Worm (Caenorhabditis elegans) whole organism, mixed stage, embryonic: ENCODE data around the gene csn-3.

Experiments used
- bed-3 ChIP-seq: fragments of 200-800 bp; sonication (Bioruptor generic); optimal IDR thresholded peaks from 3 replicates; lab custom pipeline; 2018; ENCODE audit warnings: mild to moderate bottlenecking, missing genetic modification characterization, moderate library complexity, missing compliant biosample characterization
- ceh-39 ChIP-seq: fragments of 150-350 bp; optimal IDR thresholded peaks from 2 replicates; lab custom pipeline; 2014; ENCODE audit warnings: missing biosample characterization, missing genetic modification characterization
- ceh-43 ChIP-seq: fragments of 200-800 bp; sonication (Bioruptor generic); optimal IDR thresholded peaks from 2 replicates; lab custom pipeline; 2018; ENCODE audit warnings: mild to moderate bottlenecking, missing genetic modification characterization, moderate library complexity, missing compliant biosample characterization
- ceh-83 ChIP-seq: fragments of 200-800 bp; sonication (Bioruptor generic); optimal IDR thresholded peaks from 2 replicates; lab custom pipeline; 2018; ENCODE audit warnings: mild to moderate bottlenecking, missing genetic modification characterization, missing compliant biosample characterization
- ces-1 ChIP-seq: fragments of 150-350 bp; optimal IDR thresholded peaks from 2 replicates; lab custom pipeline; 2014; ENCODE audit warnings: missing biosample characterization, missing genetic modification reagents, missing genetic modification characterization
- drap-1 ChIP-seq: fragments of 200-800 bp; sonication (Bioruptor generic); optimal IDR thresholded peaks from 3 replicates; lab custom pipeline; 2018; ENCODE audit warnings: mild to moderate bottlenecking, missing genetic modification characterization, missing compliant biosample characterization
- elt-1 ChIP-seq: sonication (generic microtip); optimal IDR thresholded peaks from 2 replicates; lab custom pipeline; 2017; ENCODE audit warnings: missing genetic modification characterization, mild to moderate bottlenecking, missing compliant biosample characterization, antibody characterized with exemption, moderate library complexity, borderline replicate concordance; ENCODE audit not compliant: insufficient read depth
- elt-3 ChIP-seq: fragments of 150-350 bp; optimal IDR thresholded peaks from 2 replicates; lab custom pipeline; 2014; ENCODE audit warnings: missing biosample characterization, missing genetic modification characterization
- flh-1 ChIP-seq: fragments of 200-800 bp; sonication (Bioruptor generic); optimal IDR thresholded peaks from 2 replicates; lab custom pipeline; 2018; ENCODE audit warnings: mild to moderate bottlenecking, missing genetic modification characterization, moderate library complexity, missing compliant biosample characterization
- ham-2 ChIP-seq: fragments of 200-800 bp; sonication (Bioruptor generic); optimal IDR thresholded peaks from 2 replicates; lab custom pipeline; 2018; ENCODE audit warnings: mild to moderate bottlenecking, missing genetic modification characterization, missing compliant biosample characterization
- hlh-1 ChIP-seq: fragments of 150-350 bp; optimal IDR thresholded peaks from 2 replicates; lab custom pipeline; 2014; ENCODE audit warnings: missing biosample characterization, missing genetic modification reagents, missing genetic modification characterization
- lin-32 ChIP-seq: fragments of 200-800 bp; sonication (Bioruptor generic); optimal IDR thresholded peaks from 2 replicates; lab custom pipeline; 2018; ENCODE audit warnings: mild to moderate bottlenecking, missing genetic modification characterization, missing compliant biosample characterization
- lsy-2 ChIP-seq: fragments of 150-350 bp; optimal IDR thresholded peaks from 2 replicates; lab custom pipeline; 2014; ENCODE audit warnings: missing biosample characterization, missing genetic modification characterization
- mab-5 ChIP-seq: fragments of 150-350 bp; optimal IDR thresholded peaks from 2 replicates; lab custom pipeline; 2014; ENCODE audit warnings: missing biosample characterization, missing genetic modification characterization
- mep-1 ChIP-seq: fragments of 150-350 bp; optimal IDR thresholded peaks from 2 replicates; lab custom pipeline; 2017; ENCODE audit warnings: missing biosample characterization, missing genetic modification reagents, missing genetic modification characterization, inconsistent platforms
- mls-2 ChIP-seq: sonication (generic microtip); optimal IDR thresholded peaks from 2 replicates; lab custom pipeline; 2016; ENCODE audit warnings: mild to moderate bottlenecking, missing genetic modification characterization, moderate library complexity, missing compliant biosample characterization
- nhr-12 ChIP-seq: fragments of 150-350 bp; optimal IDR thresholded peaks from 2 replicates; lab custom pipeline; 2014; ENCODE audit warnings: missing biosample characterization, missing genetic modification characterization
- nhr-2 ChIP-seq: fragments of 150-350 bp; optimal IDR thresholded peaks from 2 replicates; lab custom pipeline; 2014; ENCODE audit warnings: missing biosample characterization, missing genetic modification characterization
- nhr-237 ChIP-seq: fragments of 150-350 bp; optimal IDR thresholded peaks from 2 replicates; lab custom pipeline; 2014; ENCODE audit warnings: missing biosample characterization, missing genetic modification characterization
- nhr-28 ChIP-seq: fragments of 150-350 bp; optimal IDR thresholded peaks from 2 replicates; lab custom pipeline; 2014; ENCODE audit warnings: missing biosample characterization, missing genetic modification characterization
- nhr-76 ChIP-seq: sonication (generic microtip); optimal IDR thresholded peaks from 2 replicates; lab custom pipeline; 2017; ENCODE audit warnings: missing biosample characterization, missing genetic modification characterization
- pha-4 ChIP-seq: fragments of 150-350 bp; optimal IDR thresholded peaks from 2 replicates; lab custom pipeline; 2018; ENCODE audit warnings: missing biosample characterization, missing genetic modification reagents, missing genetic modification characterization
- sem-2 ChIP-seq: fragments of 200-800 bp; sonication (Bioruptor generic); optimal IDR thresholded peaks from 2 replicates; lab custom pipeline; 2018; ENCODE audit warnings: mild to moderate bottlenecking, missing genetic modification characterization, missing compliant biosample characterization
- snpc-4 ChIP-seq: fragments of 150-350 bp; optimal IDR thresholded peaks from 2 replicates; lab custom pipeline; 2014; ENCODE audit warnings: missing biosample characterization, missing genetic modification characterization
- sptf-1 ChIP-seq: sonication (generic microtip); optimal IDR thresholded peaks from 2 replicates; lab custom pipeline; 2017; ENCODE audit warnings: mild to moderate bottlenecking, missing genetic modification characterization, moderate library complexity, missing compliant biosample characterization
- tbx-8 ChIP-seq: fragments of 200-800 bp; sonication (Bioruptor generic); optimal IDR thresholded peaks from 2 replicates; lab custom pipeline; 2018; ENCODE audit warnings: mild to moderate bottlenecking, missing genetic modification characterization, moderate library complexity, missing compliant biosample characterization
- unc-120 ChIP-seq: sonication (generic microtip); optimal IDR thresholded peaks from 2 replicates; lab custom pipeline; 2017; ENCODE audit warnings: missing genetic modification characterization, missing compliant biosample characterization; ENCODE audit not compliant: poor library complexity, severe bottlenecking
- unc-62 ChIP-seq: fragments of 150-350 bp; optimal IDR thresholded peaks from 2 replicates; lab custom pipeline; 2014; ENCODE audit warnings: missing biosample characterization, missing genetic modification reagents, missing genetic modification characterization
- zip-8 ChIP-seq: fragments of 150-350 bp; optimal IDR thresholded peaks from 2 replicates; lab custom pipeline; 2014; ENCODE audit warnings: missing biosample characterization, missing genetic modification characterization
- ztf-11 ChIP-seq: fragments of 150-350 bp; optimal IDR thresholded peaks from 2 replicates; lab custom pipeline; 2014; ENCODE audit warnings: missing biosample characterization, missing genetic modification characterization

csn-3 gene

DNA sequence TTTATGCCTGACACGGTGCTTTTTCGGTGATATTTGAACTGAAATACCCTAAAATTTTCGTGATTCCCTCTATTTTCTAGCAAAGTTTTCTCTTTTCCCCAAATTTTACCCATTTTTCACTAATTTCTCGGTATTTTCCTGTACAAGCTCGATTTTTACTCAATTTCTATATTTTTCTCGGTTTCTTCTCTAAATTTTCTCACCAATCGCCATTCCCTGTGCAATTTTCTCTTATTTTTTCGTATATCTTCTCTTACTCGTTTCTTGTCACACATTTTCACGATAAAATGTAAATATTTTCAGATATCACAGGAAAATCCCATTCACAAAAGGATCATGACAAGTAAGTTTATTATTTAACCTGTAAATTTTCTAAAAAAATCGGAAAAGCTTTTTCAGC is at the start of gene csn-3:
TSS of gene csn-3 (plus strand) at position 301 of the 400 bp plus-strand sequence.
- TF ChIP-seq ceh-39 (tag; lab: Kevin White, UChicago) (no peak), bed-3 (GFP tag; lab: Kevin White, UChicago) (no peak), ham-2 (no peak), sptf-1 (tag; lab: Kevin White, UChicago) (no peak), drap-1 (GFP tag; lab: Kevin White, UChicago) (no peak), elt-3 (tag; lab: Kevin White, UChicago) (no peak), ces-1 (no peak), lsy-2 (tag; lab: Kevin White, UChicago) (no peak)
- TF ChIP-seq, all 35 proteins: peak for 0

DNA sequence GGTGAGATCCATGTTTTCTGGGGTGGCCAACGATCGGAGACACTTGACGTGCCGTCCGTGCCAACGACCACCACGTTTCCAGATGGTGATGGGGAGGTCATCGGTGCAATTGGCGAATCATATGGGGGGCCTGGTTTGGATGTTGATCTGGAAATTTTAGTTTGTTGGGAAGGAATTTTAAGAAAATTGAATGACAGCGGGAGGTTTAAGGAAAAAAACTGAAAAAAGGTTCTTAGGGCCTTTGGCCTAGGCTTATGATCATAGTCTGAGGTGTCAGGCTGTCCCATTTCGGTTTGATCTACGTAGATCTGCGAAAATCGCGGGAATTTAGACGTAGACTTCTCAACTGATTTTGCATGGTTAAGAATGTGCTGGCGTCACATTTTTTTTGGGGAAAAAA is 46.7 kb upstream of the csn-3 start, which contains the start of gene col-99:
TSS of gene col-99 (minus strand) at position 101 of the 400 bp plus-strand sequence.
- TF ChIP-seq ceh-39 (tag; lab: Kevin White, UChicago) (no peak), mab-5 (tag; lab: Kevin White, UChicago) (no peak), nhr-12 (tag; lab: Kevin White, UChicago) (no peak), sem-2 (no peak), elt-1 (tag; lab: Kevin White, UChicago) (no peak), ces-1 (no peak), mep-1 (tag; lab: Kevin White, UChicago) (no peak), ceh-43 (GFP tag; lab: Kevin White, UChicago) (no peak), snpc-4 (tag; lab: Kevin White, UChicago) (no peak), ztf-11 (no peak), lsy-2 (tag; lab: Kevin White, UChicago) (no peak)

DNA sequence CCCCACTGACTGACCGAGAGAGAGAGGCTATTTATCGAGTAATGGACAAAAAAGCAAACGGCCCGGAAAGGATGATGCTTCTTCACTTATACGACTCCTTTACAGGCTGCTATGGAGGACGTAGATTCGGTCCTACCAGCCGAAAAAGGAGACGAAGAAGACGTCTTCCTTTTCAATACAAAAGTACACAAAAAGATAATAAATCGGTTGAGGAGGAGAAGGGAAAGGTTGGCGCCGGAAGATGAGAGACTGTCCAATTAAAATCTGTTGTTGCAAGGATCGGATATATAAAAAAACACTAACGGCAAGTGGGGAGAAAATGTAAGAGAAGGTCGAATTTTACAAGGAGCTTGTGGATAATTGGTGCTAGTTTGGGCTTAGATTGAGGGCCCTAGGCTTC is 45.8 kb upstream of the csn-3 start:
- TF ChIP-seq mab-5 (tag; lab: Kevin White, UChicago) (no peak), ztf-11 (no peak), mls-2 (tag; lab: Kevin White, UChicago) (no peak), nhr-2 (no peak), nhr-237 (tag; lab: Kevin White, UChicago) (no peak)

DNA sequence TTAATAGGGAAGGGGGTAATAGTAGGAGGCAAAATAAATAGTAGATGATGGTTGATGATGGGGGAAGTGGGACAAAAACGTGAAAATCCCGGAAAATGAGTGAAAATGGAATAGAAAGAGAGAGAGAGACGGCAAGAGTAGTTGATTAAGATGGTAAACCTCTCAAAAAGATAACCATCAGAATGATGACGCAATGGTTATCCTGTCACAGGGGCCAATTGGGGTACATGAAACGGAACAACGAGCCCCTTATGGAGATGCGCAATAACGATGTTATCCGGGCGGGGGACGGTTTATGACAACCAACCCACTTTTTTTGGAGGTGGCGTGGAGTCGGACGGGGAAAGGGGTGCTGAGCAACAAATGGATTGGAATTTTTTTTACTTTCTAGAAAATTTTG is 44.7 kb upstream of the csn-3 start:
- peak; percentile 59 for TF ChIP-seq elt-1 (tag; lab: Kevin White, UChicago)
- peak; percentile 95 for TF ChIP-seq nhr-2
- no peak for TF ChIP-seq lsy-2 (tag; lab: Kevin White, UChicago)
- TF ChIP-seq unc-62, result peak; percentile 12
- TF ChIP-seq zip-8 (tag; lab: Kevin White, UChicago), result peak; percentile 29

DNA sequence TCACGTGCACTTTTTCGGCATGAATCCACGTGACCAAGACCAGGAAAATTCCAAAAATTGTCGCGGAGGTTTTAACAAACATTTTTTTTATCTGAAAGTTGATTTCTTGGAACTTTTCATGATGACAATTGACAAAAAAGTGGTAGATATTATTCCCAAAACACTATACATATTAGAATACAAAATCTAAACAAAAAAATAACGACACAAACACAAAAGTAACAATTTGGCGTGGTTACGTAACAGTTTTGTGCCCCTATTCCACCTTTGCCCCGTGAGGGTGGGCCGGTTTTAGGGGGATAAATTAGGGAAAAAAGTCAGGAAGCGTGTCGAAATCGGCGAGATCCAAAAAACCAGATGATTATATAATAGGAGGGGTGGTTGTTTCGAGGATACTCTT is 36.7 kb upstream of the csn-3 start, which contains the start of gene gegf-1:
TSS of gene gegf-1 (minus strand) at position 101 of the 400 bp plus-strand sequence.
- no peak for TF ChIP-seq lsy-2 (tag; lab: Kevin White, UChicago)
- no peak for TF ChIP-seq ces-1
- TF ChIP-seq bed-3 (GFP tag; lab: Kevin White, UChicago), result no peak
- TF ChIP-seq hlh-1 (tag; lab: Kevin White, UChicago), result no peak
- TF ChIP-seq drap-1 (GFP tag; lab: Kevin White, UChicago), result no peak
- TF ChIP-seq ceh-83, result no peak
- TF ChIP-seq elt-1 (tag; lab: Kevin White, UChicago), result no peak
- TF ChIP-seq nhr-237 (tag; lab: Kevin White, UChicago), result no peak
- TF ChIP-seq ceh-39 (tag; lab: Kevin White, UChicago), result no peak
- no peak for TF ChIP-seq nhr-28 (tag; lab: Kevin White, UChicago)
- TF ChIP-seq nhr-76 (tag; lab: Kevin White, UChicago), result no peak
- no peak for TF ChIP-seq unc-120 (tag; lab: Kevin White, UChicago)

DNA sequence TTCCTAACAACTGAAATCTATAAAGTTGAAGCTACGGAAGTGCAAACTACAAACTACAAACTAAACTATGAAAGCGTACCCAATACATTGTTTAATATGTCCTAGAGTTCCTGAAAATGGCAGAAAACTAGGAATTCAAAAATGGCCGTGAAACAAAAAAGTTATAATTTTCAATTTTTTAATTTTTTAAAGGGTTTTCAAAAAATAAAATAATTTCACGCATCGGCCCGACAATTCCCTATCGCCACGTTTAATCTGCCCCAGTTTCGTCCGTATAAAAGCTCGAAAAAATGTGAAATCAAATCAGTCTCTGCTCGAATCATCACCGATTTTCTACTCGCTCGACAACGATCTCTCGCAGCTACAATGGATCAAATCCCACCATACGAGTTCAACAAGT is 35.9 kb upstream of the csn-3 start, which contains the start of gene Y38C1AA.7:
TSS of gene Y38C1AA.7 (plus strand) at position 301 of the 400 bp plus-strand sequence.
- TF ChIP-seq snpc-4 (tag; lab: Kevin White, UChicago) (no peak), drap-1 (GFP tag; lab: Kevin White, UChicago) (no peak), mls-2 (tag; lab: Kevin White, UChicago) (no peak), nhr-237 (tag; lab: Kevin White, UChicago) (no peak), ces-1 (no peak), ceh-83 (no peak), flh-1 (GFP tag; lab: Kevin White, UChicago) (no peak), unc-120 (tag; lab: Kevin White, UChicago) (no peak), mab-5 (tag; lab: Kevin White, UChicago) (no peak), tbx-8 (GFP tag; lab: Kevin White, UChicago) (no peak), pha-4 (tag; lab: Kevin White, UChicago) (no peak), lin-32 (GFP tag; lab: Kevin White, UChicago) (no peak), lsy-2 (tag; lab: Kevin White, UChicago) (no peak), nhr-28 (tag; lab: Kevin White, UChicago) (no peak)
